Fruit fly (Drosophila melanogaster) whole organism, embryonic: ENCODE data around the gene 14-3-3epsilon.

ENCODE experiments used
- Antp ChIP-seq: fragments of 200-800 bp; sonication (Bioruptor generic); optimal IDR thresholded peaks from 3 replicates; lab custom pipeline; 2016; ENCODE audit warnings: missing biosample characterization, missing genetic modification characterization
- Atf3 ChIP-seq: fragments of 200-800 bp; sonication (Bioruptor generic); optimal IDR thresholded peaks from 3 replicates; lab custom pipeline; 2016; ENCODE audit warnings: missing biosample characterization, missing genetic modification characterization
- BEAF-32 ChIP-seq: fragments of 200-800 bp; sonication (Bioruptor generic); optimal IDR thresholded peaks from 3 replicates; lab custom pipeline; 2017; ENCODE audit warnings: missing biosample characterization, missing genetic modification characterization, mild to moderate bottlenecking, moderate library complexity, missing genetic modification reagents
- CG10979 ChIP-seq: fragments of 200-800 bp; sonication (Bioruptor generic); optimal IDR thresholded peaks from 2 replicates; lab custom pipeline; 2018; ENCODE audit warnings: missing biosample characterization, mild to moderate bottlenecking, missing genetic modification characterization, moderate library complexity
- CG11093 ChIP-seq: fragments of 200-800 bp; sonication (Bioruptor generic); IDR thresholded peaks from 3 replicates; pipeline ENCODE4 v1.3.6; 2022; ENCODE audit warnings: missing biosample characterization, missing genetic modification characterization
- CG11723 ChIP-seq: fragments of 200-800 bp; sonication (Bioruptor generic); optimal IDR thresholded peaks from 2 replicates; lab custom pipeline; 2017; ENCODE audit warnings: missing biosample characterization, mild to moderate bottlenecking, missing genetic modification characterization
- CG12155 ChIP-seq: fragments of 200-800 bp; sonication (Bioruptor generic); optimal IDR thresholded peaks from 3 replicates; lab custom pipeline; 2016; ENCODE audit warnings: missing biosample characterization, missing genetic modification characterization
- CG15011 ChIP-seq: fragments of 200-800 bp; sonication (Bioruptor generic); optimal IDR thresholded peaks from 3 replicates; lab custom pipeline; 2018; ENCODE audit warnings: missing biosample characterization, mild to moderate bottlenecking, missing genetic modification characterization
- CG17385 ChIP-seq: fragments of 200-800 bp; sonication (Bioruptor generic); optimal IDR thresholded peaks from 3 replicates; lab custom pipeline; 2018; ENCODE audit warnings: missing biosample characterization, mild to moderate bottlenecking, missing genetic modification characterization
- CG2199 ChIP-seq: fragments of 200-800 bp; sonication (Bioruptor generic); IDR thresholded peaks from 3 replicates; pipeline ENCODE4 v1.3.6; 2022; ENCODE audit warnings: missing biosample characterization, missing genetic modification characterization
- CG2678 ChIP-seq: fragments of 200-800 bp; sonication (Bioruptor generic); optimal IDR thresholded peaks from 3 replicates; lab custom pipeline; 2019; ENCODE audit warnings: missing biosample characterization, mild to moderate bottlenecking, missing genetic modification characterization, moderate library complexity
- CG30020 ChIP-seq: fragments of 200-800 bp; optimal IDR thresholded peaks from 2 replicates; lab custom pipeline; 2019; ENCODE audit warnings: missing biosample characterization, mild to moderate bottlenecking, missing genetic modification characterization, moderate library complexity
- CG31388 ChIP-seq: fragments of 200-800 bp; sonication (Bioruptor generic); optimal IDR thresholded peaks from 2 replicates; lab custom pipeline; 2016; ENCODE audit warnings: missing biosample characterization, missing genetic modification characterization
- CG34422 ChIP-seq: fragments of 200-800 bp; sonication (Bioruptor generic); IDR thresholded peaks from 3 replicates; pipeline ENCODE4 v1.3.6; 2022; ENCODE audit warnings: missing biosample characterization, missing genetic modification characterization
- CG42726 ChIP-seq: fragments of 200-800 bp; sonication (Bioruptor generic); IDR thresholded peaks from 2 replicates; pipeline ENCODE4 v1.3.6; 2022; ENCODE audit warnings: missing biosample characterization, missing genetic modification characterization; ENCODE audit not compliant: partially characterized antibody
- CG4854 ChIP-seq: fragments of 200-800 bp; sonication (Bioruptor generic); optimal IDR thresholded peaks from 2 replicates; lab custom pipeline; 2016; ENCODE audit warnings: missing biosample characterization, missing genetic modification characterization, inconsistent platforms
- CG6765 ChIP-seq: fragments of 200-800 bp; sonication (Bioruptor generic); optimal IDR thresholded peaks from 3 replicates; lab custom pipeline; 2017; ENCODE audit warnings: missing biosample characterization, mild to moderate bottlenecking, missing genetic modification characterization
- CG7745 ChIP-seq: fragments of 200-800 bp; sonication (Bioruptor generic); optimal IDR thresholded peaks from 2 replicates; lab custom pipeline; 2018; ENCODE audit warnings: missing biosample characterization, mild to moderate bottlenecking, missing genetic modification characterization, moderate library complexity
- CG8281 ChIP-seq: fragments of 200-800 bp; sonication (Bioruptor generic); optimal IDR thresholded peaks from 2 replicates; lab custom pipeline; 2018; ENCODE audit warnings: missing biosample characterization, mild to moderate bottlenecking, missing genetic modification characterization, moderate library complexity
- CTCF ChIP-seq: fragments of 200-800 bp; sonication (Bioruptor generic); optimal IDR thresholded peaks from 2 replicates; lab custom pipeline; 2017; ENCODE audit warnings: missing biosample characterization, mild to moderate bottlenecking, missing genetic modification characterization, moderate library complexity
- CoRest ChIP-seq: fragments of 200-800 bp; sonication (Bioruptor generic); optimal IDR thresholded peaks from 3 replicates; lab custom pipeline; 2018; ENCODE audit warnings: missing biosample characterization, mild to moderate bottlenecking, missing genetic modification characterization, moderate library complexity
- Dip2 ChIP-seq: fragments of 200-800 bp; sonication (Bioruptor generic); IDR thresholded peaks from 2 replicates; pipeline ENCODE4 v1.3.6; 2022; ENCODE audit warnings: missing biosample characterization, missing genetic modification characterization
- Dref ChIP-seq: fragments of 200-800 bp; sonication (Bioruptor generic); IDR thresholded peaks from 2 replicates; pipeline ENCODE4 v1.3.6; 2022; ENCODE audit warnings: missing biosample characterization, missing genetic modification characterization
- ERR ChIP-seq: fragments of 200-800 bp; sonication (Bioruptor generic); optimal IDR thresholded peaks from 2 replicates; lab custom pipeline; 2016; ENCODE audit warnings: missing biosample characterization, missing genetic modification characterization
- Fer3 ChIP-seq: fragments of 200-800 bp; sonication (Bioruptor generic); optimal IDR thresholded peaks from 2 replicates; lab custom pipeline; 2018; ENCODE audit warnings: missing biosample characterization, mild to moderate bottlenecking, missing genetic modification characterization, moderate library complexity
- Gug ChIP-seq: fragments of 200-800 bp; sonication (Bioruptor generic); IDR thresholded peaks from 4 replicates; pipeline ENCODE4 v1.3.6; 2022; ENCODE audit warnings: missing biosample characterization, missing genetic modification characterization
- HHEX ChIP-seq: fragments of 200-800 bp; sonication (Bioruptor generic); optimal IDR thresholded peaks from 3 replicates; lab custom pipeline; 2017; ENCODE audit warnings: missing biosample characterization, mild to moderate bottlenecking, missing genetic modification characterization, missing genetic modification reagents
- Hr78 ChIP-seq, 2 experiments: fragments of 200-800 bp in 1 of 2; fragments of >200 bp in 1 of 2; sonication (Bioruptor generic) in 1 of 2; optimal IDR thresholded peaks; 2 replicates each; lab custom pipeline; 2017 to 2019; ENCODE audit warnings: missing biosample characterization in 2 of 2, missing genetic modification characterization in 2 of 2, mild to moderate bottlenecking in 1 of 2, moderate library complexity in 1 of 2
- Oaz ChIP-seq: fragments of 200-800 bp; sonication (Bioruptor generic); IDR thresholded peaks from 2 replicates; pipeline ENCODE4 v1.3.6; 2022; ENCODE audit warnings: missing biosample characterization, missing genetic modification characterization
- Oli ChIP-seq: fragments of 200-800 bp; sonication (Bioruptor generic); optimal IDR thresholded peaks from 2 replicates; lab custom pipeline; 2018; ENCODE audit warnings: missing biosample characterization, mild to moderate bottlenecking, missing genetic modification characterization, moderate library complexity
- Optix ChIP-seq: fragments of 200-800 bp; sonication (Bioruptor generic); IDR thresholded peaks from 3 replicates; pipeline ENCODE4 v1.3.6; 2022; ENCODE audit warnings: missing biosample characterization, missing genetic modification characterization
- Rfx ChIP-seq: fragments of 200-800 bp; sonication (Bioruptor generic); IDR thresholded peaks from 2 replicates; pipeline ENCODE4 v1.3.6; 2022; ENCODE audit warnings: missing biosample characterization, missing genetic modification characterization
- Stat92E ChIP-seq, 3 experiments: fragments of >200 bp in 2 of 3; fragments of 200-800 bp in 1 of 3; sonication (Bioruptor generic) in 1 of 3; optimal IDR thresholded peaks; 2 replicates each; lab custom pipeline; 2017 to 2019; ENCODE audit warnings: missing biosample characterization in 3 of 3, missing genetic modification characterization in 3 of 3, mild to moderate bottlenecking in 1 of 3, moderate library complexity in 1 of 3
- Taf1 ChIP-seq: fragments of 200-800 bp; sonication (Bioruptor generic); IDR thresholded peaks from 2 replicates; pipeline ENCODE4 v1.3.6; 2022; ENCODE audit warnings: missing biosample characterization, missing genetic modification characterization
- az2 ChIP-seq: fragments of 200-800 bp; sonication (Bioruptor generic); optimal IDR thresholded peaks from 3 replicates; lab custom pipeline; 2016; ENCODE audit warnings: missing biosample characterization, missing genetic modification characterization
- bowl ChIP-seq: fragments of 200-800 bp; sonication (Bioruptor generic); IDR thresholded peaks from 2 replicates; pipeline ENCODE4 v1.3.6; 2022; ENCODE audit warnings: missing biosample characterization, missing genetic modification characterization
- cas ChIP-seq: fragments of 200-800 bp; sonication (Bioruptor generic); IDR thresholded peaks from 2 replicates; pipeline ENCODE4 v1.3.6; 2022; ENCODE audit warnings: missing biosample characterization, missing genetic modification characterization
- crc ChIP-seq: fragments of 200-800 bp; sonication (Bioruptor generic); optimal IDR thresholded peaks from 2 replicates; lab custom pipeline; 2016; ENCODE audit warnings: missing biosample characterization, missing genetic modification characterization
- cwo ChIP-seq: fragments of 200-800 bp; sonication (Bioruptor generic); optimal IDR thresholded peaks from 3 replicates; lab custom pipeline; 2017; ENCODE audit warnings: missing biosample characterization, missing genetic modification characterization, mild to moderate bottlenecking, moderate library complexity, missing genetic modification reagents
- emc ChIP-seq: fragments of 200-800 bp; sonication (Bioruptor generic); optimal IDR thresholded peaks from 2 replicates; lab custom pipeline; 2016; ENCODE audit warnings: missing biosample characterization, missing genetic modification characterization
- eve ChIP-seq, 2 experiments: fragments of >200 bp; optimal IDR thresholded peaks; 2 replicates each; lab custom pipeline; 2017; ENCODE audit warnings: missing biosample characterization in 2 of 2, missing genetic modification characterization in 2 of 2
- gfzf ChIP-seq: fragments of 200-800 bp; sonication (Bioruptor generic); optimal IDR thresholded peaks from 2 replicates; lab custom pipeline; 2016; ENCODE audit warnings: missing biosample characterization, mild to moderate bottlenecking, missing genetic modification characterization, moderate library complexity
- gsb ChIP-seq: fragments of 200-800 bp; sonication (Bioruptor generic); IDR thresholded peaks from 2 replicates; pipeline ENCODE4 v1.3.6; 2022; ENCODE audit warnings: missing biosample characterization, missing genetic modification characterization
- her ChIP-seq: fragments of 200-800 bp; sonication (Bioruptor generic); optimal IDR thresholded peaks from 2 replicates; lab custom pipeline; 2016; ENCODE audit warnings: missing biosample characterization, missing genetic modification characterization
- kni ChIP-seq: fragments of 200-800 bp; sonication (Bioruptor generic); optimal IDR thresholded peaks from 3 replicates; lab custom pipeline; 2017; ENCODE audit warnings: mild to moderate bottlenecking, missing biosample characterization, missing genetic modification reagents, missing genetic modification characterization
- lmd ChIP-seq: fragments of 200-800 bp; sonication (Bioruptor generic); IDR thresholded peaks from 2 replicates; pipeline ENCODE4 v1.3.6; 2022; ENCODE audit warnings: missing biosample characterization, missing genetic modification characterization
- pfk ChIP-seq: fragments of 200-800 bp; sonication (Bioruptor generic); optimal IDR thresholded peaks from 2 replicates; lab custom pipeline; 2018; ENCODE audit warnings: missing biosample characterization, mild to moderate bottlenecking, missing genetic modification characterization, moderate library complexity
- scrt ChIP-seq: fragments of 200-800 bp; sonication (Bioruptor generic); optimal IDR thresholded peaks from 2 replicates; lab custom pipeline; 2018; ENCODE audit warnings: missing biosample characterization, mild to moderate bottlenecking, missing genetic modification characterization, moderate library complexity
- so ChIP-seq: fragments of 200-800 bp; sonication (Bioruptor generic); IDR thresholded peaks from 3 replicates; pipeline ENCODE4 v1.3.6; 2022; ENCODE audit warnings: missing biosample characterization, missing genetic modification characterization
- wek ChIP-seq: fragments of 200-800 bp; sonication (Bioruptor generic); optimal IDR thresholded peaks from 3 replicates; lab custom pipeline; 2018; ENCODE audit warnings: missing biosample characterization, mild to moderate bottlenecking, missing genetic modification characterization, moderate library complexity

The 14-3-3epsilon gene

dm6 chr3R:18298298-18298899, 56.1 kb downstream of the 14-3-3epsilon start (continued):
- TF ChIP-seq CG34422 (peak; percentile 80; the same call in 2 of the 3 replicates), CG7745 (tag; lab: Kevin White, UChicago) (no peak), CoRest (tag; lab: Kevin White, UChicago) (peak; percentile 6), cas (GFP tag; lab: Robert Waterston, UW) (no peak), Dip2 (GFP tag; lab: Robert Waterston, UW) (no peak), ERR (GFP tag; lab: Kevin White, UChicago) (peak; percentile 43), CG12155 (GFP tag; lab: Kevin White, UChicago) (peak; percentile 54), CG15011 (GFP tag; lab: Kevin White, UChicago) (no peak), gfzf (GFP tag; lab: Kevin White, UChicago) (no peak), lmd (no peak), CG42726 (no peak), scrt (GFP tag; lab: Kevin White, UChicago) (no peak), Hr78 (GFP tag; optimal IDR thresholded peaks at IDR 0.05; lab: Kevin White, UChicago) (peak in 1 of 2 experiments; percentile 43), Oaz (GFP tag; lab: Robert Waterston, UW) (no peak), CG2678 (peak; percentile 2), pfk (GFP tag; lab: Kevin White, UChicago) (no peak), kni (no peak), az2 (GFP tag; lab: Kevin White, UChicago) (no peak), Atf3 (GFP tag; lab: Kevin White, UChicago) (no peak), bowl (GFP tag; lab: Robert Waterston, UW) (no peak; the same call in 1 of the 2 replicates), emc (GFP tag; lab: Kevin White, UChicago) (no peak), Antp (GFP tag; lab: Kevin White, UChicago) (no peak), CG4854 (GFP tag; lab: Kevin White, UChicago) (peak; percentile 29), Rfx (peak; percentile 56), Gug (GFP tag; lab: Robert Waterston, UW) (0 out of 4 replicates have a peak, but pooled peaks have one; percentile 9), Oli (no peak), wek (peak; percentile 27), eve (GFP tag; optimal IDR thresholded peaks at IDR 0.05; lab: Kevin White, UChicago) (no peak), her (GFP tag; lab: Kevin White, UChicago) (peak; percentile 38), CG31388 (GFP tag; lab: Kevin White, UChicago) (no peak), CG2199 (peak; percentile 76; the same call in 2 of the 3 replicates), HHEX (no peak), CG11723 (GFP tag; lab: Kevin White, UChicago) (no peak), gsb (no peak), so (GFP tag; lab: Robert Waterston, UW) (0 out of 3 replicates have a peak, but pooled peaks have one; percentile 37), CG30020 (tag; lab: Kevin White, UChicago) (no peak), Optix (no peak), cwo (GFP tag; lab: Kevin White, UChicago) (peak; percentile 34), crc (GFP tag; lab: Kevin White, UChicago) (no peak), CG8281 (tag; lab: Kevin White, UChicago) (no peak), CG17385 (GFP tag; lab: Kevin White, UChicago) (peak; percentile 22), Taf1 (GFP tag; lab: Robert Waterston, UW) (no peak), Stat92E (GFP tag; optimal IDR thresholded peaks at IDR 0.05; lab: Kevin White, UChicago) (no peak), CG10979 (tag; lab: Kevin White, UChicago) (no peak), CG11093 (GFP tag; lab: Robert Waterston, UW) (no peak), Dref (GFP tag; lab: Robert Waterston, UW) (0 out of 2 replicates have a peak, but pooled peaks have one; percentile 20), BEAF-32 (GFP tag; lab: Kevin White, UChicago) (no peak), CTCF (GFP tag; lab: Kevin White, UChicago) (no peak), Fer3 (no peak), CG6765 (GFP tag; lab: Kevin White, UChicago) (no peak)
